Fruit fly (Drosophila melanogaster) whole organism, wandering third instar larva: ENCODE data around the gene mud.

Source experiments
- CrebA ChIP-seq: fragments of 200-800 bp; sonication (Bioruptor generic); optimal IDR thresholded peaks from 2 replicates; lab custom pipeline; 2016; ENCODE audit warnings: missing biosample characterization, mild to moderate bottlenecking, missing genetic modification characterization, borderline replicate concordance
- GATAd ChIP-seq: sonication (Bioruptor generic); optimal IDR thresholded peaks from 2 replicates; lab custom pipeline; 2016; ENCODE audit warnings: missing biosample characterization, missing genetic modification characterization
- dsf ChIP-seq: sonication (Bioruptor generic); optimal IDR thresholded peaks from 2 replicates; lab custom pipeline; 2016; ENCODE audit warnings: missing biosample characterization, missing genetic modification characterization, borderline replicate concordance
- fru ChIP-seq: fragments of 200-800 bp; sonication (Bioruptor generic); optimal IDR thresholded peaks from 3 replicates; lab custom pipeline; 2016; ENCODE audit warnings: missing biosample characterization, mild to moderate bottlenecking, missing genetic modification characterization
- pan ChIP-seq: fragments of >200 bp; optimal IDR thresholded peaks from 2 replicates; lab custom pipeline; 2017
- sage ChIP-seq: fragments of 200-800 bp; sonication (Bioruptor generic); optimal IDR thresholded peaks from 2 replicates; lab custom pipeline; 2016; ENCODE audit warnings: missing biosample characterization, mild to moderate bottlenecking, missing genetic modification characterization

dm6 chrX:14215834-14216233 is 31.7 kb upstream of the mud start:
- TF ChIP-seq dsf (GFP tag; lab: Kevin White, UChicago) (no peak), sage (GFP tag; lab: Kevin White, UChicago) (no peak), fru (GFP tag; lab: Kevin White, UChicago) (peak; percentile 9), GATAd (GFP tag; lab: Kevin White, UChicago) (no peak), CrebA (no peak), pan (lab: Kevin White, UChicago) (no peak)
